Worm (Caenorhabditis elegans): ENCODE results near the gene dhs-8.
A peak's percentile ranks its signal among the peaks of the same experiment; 100 is the strongest.

dhs-8 gene

ce11 chrII:14483813-14484212, 14.0 kb upstream of the dhs-8 start:
- TF ChIP-seq mml-1 (tag; optimal IDR thresholded peaks at IDR 0.05) = no peak
- TF ChIP-seq pha-4 (tag; optimal IDR thresholded peaks at IDR 0.05) = peak; percentile 16

DNA sequence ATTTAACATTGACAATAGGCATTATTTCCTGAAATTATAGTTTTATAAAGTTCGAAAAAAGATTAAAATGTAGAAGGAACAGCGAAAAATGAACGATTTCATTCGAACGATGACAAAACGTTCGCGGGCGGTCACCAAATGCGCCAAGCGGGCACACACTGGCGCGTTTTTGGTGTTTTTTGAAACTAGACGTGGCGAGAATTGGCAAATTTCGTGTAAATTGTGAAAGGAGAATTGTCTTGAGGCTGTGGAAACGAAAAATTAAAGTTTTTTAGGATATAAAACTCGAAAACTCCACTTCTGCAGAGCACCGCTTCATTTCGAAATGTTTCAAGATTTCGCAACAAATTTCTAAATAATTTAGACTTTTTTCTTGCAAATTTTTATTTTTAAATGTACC, 9.2 kb upstream of the dhs-8 start, which contains the start of gene usp-14:
usp-14 (minus strand) TSS at position 28 of the 400 bp plus-strand sequence.
- TF ChIP-seq ceh-28 (tag; optimal IDR thresholded peaks at IDR 0.05) (no peak), daf-12 (tag; optimal IDR thresholded peaks at IDR 0.05) (no peak), nhr-43 (tag; optimal IDR thresholded peaks at IDR 0.05; ENCODE audit: poor library complexity, severe bottlenecking) (peak; percentile 27), lin-15B (tag; optimal IDR thresholded peaks at IDR 0.05) (peak; percentile 55), lin-39 (tag; optimal IDR thresholded peaks at IDR 0.05) (peak; percentile 1), jun-1 (tag; optimal IDR thresholded peaks at IDR 0.05) (no peak), egl-27 (tag; optimal IDR thresholded peaks at IDR 0.05) (no peak), ZK546.5 (tag; optimal IDR thresholded peaks at IDR 0.05) (no peak), nhr-25 (tag; optimal IDR thresholded peaks at IDR 0.05) (peak; percentile 48), hmg-11 (tag; optimal IDR thresholded peaks at IDR 0.05) (peak; percentile 39), egl-5 (tag; optimal IDR thresholded peaks at IDR 0.05) (no peak), lsy-12 (tag; optimal IDR thresholded peaks at IDR 0.05) (peak; percentile 15), tbx-2 (tag; optimal IDR thresholded peaks at IDR 0.05) (peak; percentile 37), unc-62 (GFP tag; optimal IDR thresholded peaks at IDR 0.05) (no peak), ama-1 (optimal IDR thresholded peaks at IDR 0.05) (no peak), mdl-1 (tag; optimal IDR thresholded peaks at IDR 0.05) (no peak), R02D3.7 (tag; optimal IDR thresholded peaks at IDR 0.05) (no peak), pqm-1 (tag; optimal IDR thresholded peaks at IDR 0.05) (no peak), zag-1 (tag; optimal IDR thresholded peaks at IDR 0.05) (no peak), nhr-77 (tag; optimal IDR thresholded peaks at IDR 0.05) (peak; percentile 28), sea-2 (GFP tag; optimal IDR thresholded peaks at IDR 0.05) (no peak), snpc-4 (tag; optimal IDR thresholded peaks at IDR 0.05) (peak; percentile 74), nhr-23 (tag; optimal IDR thresholded peaks at IDR 0.05) (peak; percentile 29), pha-4 (tag; optimal IDR thresholded peaks at IDR 0.05) (peak; percentile 48), ceh-82 (tag; optimal IDR thresholded peaks at IDR 0.05) (no peak), eor-1 (tag; optimal IDR thresholded peaks at IDR 0.05) (no peak), nhr-67 (tag; optimal IDR thresholded peaks at IDR 0.05) (no peak), skn-1 (tag; optimal IDR thresholded peaks at IDR 0.05) (peak; percentile 77), nfya-1 (tag; optimal IDR thresholded peaks at IDR 0.05; ENCODE audit: insufficient read depth) (peak; percentile 52), elt-2 (tag; optimal IDR thresholded peaks at IDR 0.05) (peak; percentile 13), nhr-237 (tag; optimal IDR thresholded peaks at IDR 0.05) (no peak)

ce11 chrII:14489407-14489806, 8.4 kb upstream of the dhs-8 start, which contains the start of gene vnut-1:
Gene vnut-1, plus strand, starts transcription at chrII:14489802.
- TF ChIP-seq hmg-11 (tag; optimal IDR thresholded peaks at IDR 0.05) (peak; percentile 38), pha-4 (tag; optimal IDR thresholded peaks at IDR 0.05) (peak; percentile 50), nhr-43 (tag; optimal IDR thresholded peaks at IDR 0.05; ENCODE audit: poor library complexity, severe bottlenecking) (peak; percentile 29), mdl-1 (tag; optimal IDR thresholded peaks at IDR 0.05) (no peak), nhr-25 (tag; optimal IDR thresholded peaks at IDR 0.05) (peak; percentile 9), nfya-1 (tag; optimal IDR thresholded peaks at IDR 0.05; ENCODE audit: insufficient read depth) (peak; percentile 24), nhr-23 (tag; optimal IDR thresholded peaks at IDR 0.05) (peak; percentile 63), snpc-4 (tag; optimal IDR thresholded peaks at IDR 0.05) (peak; percentile 60), elt-2 (tag; optimal IDR thresholded peaks at IDR 0.05) (peak; percentile 80), skn-1 (tag; optimal IDR thresholded peaks at IDR 0.05) (no peak), pqm-1 (tag; optimal IDR thresholded peaks at IDR 0.05) (peak; percentile 67), lin-15B (tag; optimal IDR thresholded peaks at IDR 0.05) (peak; percentile 9), lin-39 (tag; optimal IDR thresholded peaks at IDR 0.05) (no peak)

DNA sequence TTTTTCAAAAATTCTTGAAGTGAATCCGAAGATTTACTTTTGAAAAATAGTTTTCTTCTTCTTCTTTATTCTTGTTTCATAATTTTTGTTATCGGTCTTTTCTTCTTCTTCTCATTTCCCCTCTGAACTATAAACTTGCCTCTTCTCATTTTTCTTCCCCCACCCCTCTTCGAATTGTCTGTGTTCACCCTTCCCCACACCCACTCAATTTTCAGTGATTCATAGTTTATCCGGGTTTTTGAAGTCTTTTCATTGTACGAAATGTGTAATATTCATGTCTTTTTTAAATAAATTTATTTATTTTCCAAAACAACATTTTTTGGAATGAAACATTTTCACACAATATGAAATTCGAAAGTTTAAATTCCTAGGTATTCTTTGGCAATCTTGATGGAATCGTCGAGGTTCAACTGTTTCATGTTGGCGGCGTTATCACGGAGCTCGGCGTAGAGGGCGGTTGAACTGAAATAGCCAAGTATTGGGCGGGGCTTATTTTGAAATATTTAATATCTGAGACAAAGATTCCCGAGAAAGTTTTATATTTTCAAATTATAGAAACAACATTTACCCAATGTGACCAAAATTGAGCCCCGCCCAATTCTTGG, 5.1 kb upstream of the dhs-8 start:
- TF ChIP-seq fos-1 (tag; optimal IDR thresholded peaks at IDR 0.05) (no peak), R02D3.7 (tag; optimal IDR thresholded peaks at IDR 0.05) (no peak), ama-1 (optimal IDR thresholded peaks at IDR 0.05) (peak; percentile 85), hmg-11 (tag; optimal IDR thresholded peaks at IDR 0.05) (no peak)

DNA sequence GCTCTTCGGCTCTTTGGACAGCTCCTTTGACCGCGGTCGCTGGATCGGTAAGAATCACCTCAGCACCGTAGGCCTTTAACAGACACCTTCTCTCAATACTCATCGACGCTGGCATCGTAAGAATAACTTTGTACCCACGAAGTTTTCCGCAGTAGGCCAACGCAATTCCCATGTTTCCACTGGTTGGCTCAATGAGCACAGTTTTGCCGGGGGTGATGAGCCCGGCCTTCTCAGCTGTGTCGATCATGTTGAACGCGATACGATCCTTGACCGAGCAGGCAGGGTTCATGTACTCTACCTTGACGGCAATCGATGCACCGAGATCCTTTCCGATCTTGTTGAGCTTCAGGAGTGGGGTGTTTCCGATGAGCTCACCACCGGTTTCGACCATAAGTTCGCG, 3.8 kb upstream of the dhs-8 start:
- no peak for TF ChIP-seq zag-1 (tag; optimal IDR thresholded peaks at IDR 0.05)
- peak; percentile 53 for TF ChIP-seq ama-1 (optimal IDR thresholded peaks at IDR 0.05)
- no peak for TF ChIP-seq eor-1 (tag; optimal IDR thresholded peaks at IDR 0.05)
- TF ChIP-seq nhr-43 (tag; optimal IDR thresholded peaks at IDR 0.05; ENCODE audit: poor library complexity, severe bottlenecking) = no peak

Data from whole organism, L3 larva.